Fruit fly (Drosophila melanogaster): ENCODE measurements around the gene cad.

- no peak for TF ChIP-seq kay (GFP tag; ENCODE audit: borderline replicate concordance)
- no peak for TF ChIP-seq bab1 (GFP tag; optimal IDR thresholded peaks at IDR 0.05)
- TF ChIP-seq Mnt (GFP tag; optimal IDR thresholded peaks at IDR 0.05) = no peak
- TF ChIP-seq Crg-1 (GFP tag; optimal IDR thresholded peaks at IDR 0.05) = no peak
These were observed 27.8 kb downstream of the cad start for dm6 chr2L:20798351-20798777.
